Worm (Caenorhabditis elegans) whole organism, young adult: ENCODE measurements around the gene K11D12.13.

Experiments
- B0019.2 ChIP-seq: fragments of 200-800 bp; sonication (Bioruptor generic); conservative IDR thresholded peaks from 2 replicates; pipeline ENCODE4 v1.3.6; 2022; ENCODE audit warnings: missing genetic modification reagents, missing genetic modification characterization, missing compliant biosample characterization
- B0336.3 ChIP-seq: fragments of 200-800 bp; sonication (Bioruptor generic); IDR thresholded peaks from 2 replicates; pipeline ENCODE4 v1.3.6; 2022; ENCODE audit warnings: missing genetic modification characterization, missing compliant biosample characterization
- F22D6.2 ChIP-seq: sonication (generic microtip); optimal IDR thresholded peaks from 2 replicates; lab custom pipeline; 2016; ENCODE audit warnings: mild to moderate bottlenecking, missing genetic modification characterization, missing compliant biosample characterization
- F37B4.10 ChIP-seq: fragments of 200-800 bp; sonication (Bioruptor generic); IDR thresholded peaks from 2 replicates; pipeline ENCODE4 v1.3.6; 2022; ENCODE audit warnings: missing genetic modification characterization, missing compliant biosample characterization
- F49E8.2 ChIP-seq: sonication (generic microtip); optimal IDR thresholded peaks from 3 replicates; lab custom pipeline; 2017; ENCODE audit warnings: missing genetic modification characterization, mild to moderate bottlenecking, missing compliant biosample characterization, antibody characterized with exemption, moderate library complexity; ENCODE audit not compliant: insufficient read depth
- F57A8.1 ChIP-seq: fragments of 200-800 bp; sonication (Bioruptor generic); optimal IDR thresholded peaks from 2 replicates; lab custom pipeline; 2018; ENCODE audit warnings: mild to moderate bottlenecking, missing genetic modification characterization, moderate library complexity, missing compliant biosample characterization
- K12H6.12 ChIP-seq: fragments of 200-800 bp; sonication (Bioruptor generic); optimal IDR thresholded peaks from 2 replicates; lab custom pipeline; 2018; ENCODE audit warnings: mild to moderate bottlenecking, missing genetic modification characterization, missing compliant biosample characterization
- T26A5.8 ChIP-seq: sonication (generic microtip); optimal IDR thresholded peaks from 2 replicates; lab custom pipeline; 2016; ENCODE audit warnings: missing genetic modification characterization, missing compliant biosample characterization
- Y53G8AR.9 ChIP-seq: fragments of 200-800 bp; sonication (Bioruptor generic); conservative IDR thresholded peaks from 2 replicates; pipeline ENCODE4 v1.3.6; 2022; ENCODE audit warnings: missing genetic modification reagents, missing genetic modification characterization, missing compliant biosample characterization
- Y56A3A.18 ChIP-seq: fragments of 200-800 bp; sonication (Bioruptor generic); IDR thresholded peaks from 2 replicates; pipeline ENCODE4 v1.3.6; 2022; ENCODE audit warnings: missing genetic modification reagents, missing genetic modification characterization, missing compliant biosample characterization
- ZK185.1 ChIP-seq: sonication (generic microtip); optimal IDR thresholded peaks from 2 replicates; lab custom pipeline; 2016; ENCODE audit warnings: mild to moderate bottlenecking, missing genetic modification characterization, missing compliant biosample characterization; ENCODE audit not compliant: poor library complexity, severe bottlenecking
- ama-1 ChIP-seq, 3 experiments: fragments of 150-350 bp in 1 of 3; sonication (generic microtip) in 2 of 3; optimal IDR thresholded peaks; 2 replicates each; lab custom pipeline; 2014 to 2018; ENCODE audit warnings: missing biosample characterization in 2 of 3, missing genetic modification characterization in 2 of 3, missing genetic modification reagents in 2 of 3
- attf-5 ChIP-seq: fragments of 200-800 bp; sonication (Bioruptor generic); optimal IDR thresholded peaks from 2 replicates; lab custom pipeline; 2018; ENCODE audit warnings: mild to moderate bottlenecking, missing genetic modification characterization, missing compliant biosample characterization
- bed-2 ChIP-seq: fragments of 200-800 bp; sonication (Bioruptor generic); IDR thresholded peaks from 2 replicates; pipeline ENCODE4 v1.3.6; 2022; ENCODE audit warnings: missing genetic modification reagents, missing genetic modification characterization, missing compliant biosample characterization
- cebp-1 ChIP-seq, 2 experiments: fragments of 200-800 bp in 1 of 2; sonication (Bioruptor generic) in 1 of 2; sonication (generic microtip) in 1 of 2; IDR thresholded peaks in 1 of 2; optimal IDR thresholded peaks in 1 of 2; 2 replicates each; pipeline versions ENCODE4 v1.3.6 to Lab custom; 2017 to 2022; ENCODE audit warnings: missing compliant biosample characterization in 2 of 2, missing genetic modification characterization in 2 of 2, mild to moderate bottlenecking in 1 of 2, missing genetic modification reagents in 1 of 2, moderate library complexity in 1 of 2
- ceh-27 ChIP-seq: fragments of 200-800 bp; sonication (Bioruptor generic); optimal IDR thresholded peaks from 2 replicates; lab custom pipeline; 2018; ENCODE audit warnings: mild to moderate bottlenecking, missing genetic modification characterization, moderate library complexity, missing compliant biosample characterization
- egrh-3 ChIP-seq: fragments of 200-800 bp; sonication (Bioruptor generic); IDR thresholded peaks from 2 replicates; pipeline ENCODE4 v1.3.6; 2022; ENCODE audit warnings: missing genetic modification reagents, missing genetic modification characterization, missing compliant biosample characterization
- him-1 ChIP-seq: sonication (generic microtip); optimal IDR thresholded peaks from 2 replicates; lab custom pipeline; 2016; ENCODE audit warnings: missing genotype, missing genetic modification reagents, missing genetic modification characterization, missing compliant biosample characterization
- hmg-1.2 ChIP-seq: fragments of 200-800 bp; sonication (Bioruptor generic); IDR thresholded peaks from 2 replicates; pipeline ENCODE4 v1.3.6; 2022; ENCODE audit warnings: missing genetic modification reagents, missing genetic modification characterization, missing compliant biosample characterization
- hsf-1 ChIP-seq: fragments of 200-800 bp; sonication (Bioruptor generic); IDR thresholded peaks from 2 replicates; pipeline ENCODE4 v1.3.6; 2022; ENCODE audit warnings: missing genetic modification reagents, missing genetic modification characterization, missing compliant biosample characterization
- madf-10 ChIP-seq: sonication (generic microtip); optimal IDR thresholded peaks from 2 replicates; lab custom pipeline; 2016; ENCODE audit warnings: mild to moderate bottlenecking, missing genetic modification characterization, missing compliant biosample characterization
- madf-3 ChIP-seq: fragments of 200-800 bp; sonication (Bioruptor generic); IDR thresholded peaks from 2 replicates; pipeline ENCODE4 v1.3.6; 2022; ENCODE audit warnings: missing genetic modification reagents, missing genetic modification characterization, missing compliant biosample characterization
- madf-6 ChIP-seq: fragments of 200-800 bp; sonication (Bioruptor generic); IDR thresholded peaks from 2 replicates; pipeline ENCODE4 v1.3.6; 2022; ENCODE audit warnings: missing genetic modification reagents, missing genetic modification characterization, missing compliant biosample characterization
- mcd-1 ChIP-seq: fragments of 200-800 bp; sonication (Bioruptor generic); IDR thresholded peaks from 2 replicates; pipeline ENCODE4 v1.3.6; 2022; ENCODE audit warnings: missing genetic modification reagents, missing genetic modification characterization, missing compliant biosample characterization
- mel-28 ChIP-seq: sonication (generic microtip); optimal IDR thresholded peaks from 2 replicates; lab custom pipeline; 2016; ENCODE audit warnings: borderline replicate concordance, mild to moderate bottlenecking, missing genetic modification characterization, missing compliant biosample characterization
- mes-4 ChIP-seq: sonication (generic microtip); optimal IDR thresholded peaks from 2 replicates; lab custom pipeline; 2016; ENCODE audit warnings: missing genotype, missing genetic modification characterization, missing compliant biosample characterization
- nhr-80 ChIP-seq: sonication (generic microtip); optimal IDR thresholded peaks from 2 replicates; lab custom pipeline; 2016; ENCODE audit warnings: missing genetic modification characterization, missing compliant biosample characterization
- pha-4 ChIP-seq: fragments of 150-350 bp; sonication (generic microtip); optimal IDR thresholded peaks from 2 replicates; lab custom pipeline; 2014; ENCODE audit warnings: missing biosample characterization, missing genetic modification reagents, missing genetic modification characterization
- repo-1 ChIP-seq: sonication (generic microtip); optimal IDR thresholded peaks from 2 replicates; lab custom pipeline; 2017; ENCODE audit warnings: mild to moderate bottlenecking, missing genetic modification characterization, missing compliant biosample characterization
- sdz-38 ChIP-seq: sonication (generic microtip); optimal IDR thresholded peaks from 2 replicates; lab custom pipeline; 2016; ENCODE audit warnings: missing genotype, missing genetic modification characterization, missing compliant biosample characterization
- snpc-1.3 ChIP-seq: sonication (generic microtip); optimal IDR thresholded peaks from 2 replicates; lab custom pipeline; 2017; ENCODE audit warnings: missing genetic modification characterization, mild to moderate bottlenecking, missing compliant biosample characterization, antibody characterized with exemption, moderate library complexity, missing genotype, missing genetic modification reagents; ENCODE audit not compliant: insufficient read depth
- snpc-4 ChIP-seq, 5 experiments: fragments of 150-350 bp in 1 of 5; sonication (generic microtip) in 4 of 5; optimal IDR thresholded peaks; 2 replicates each; lab custom pipeline; 2014 to 2018; ENCODE audit warnings: missing genetic modification characterization in 5 of 5, missing biosample characterization in 3 of 5, antibody characterized with exemption in 2 of 5, mild to moderate bottlenecking in 2 of 5, missing compliant biosample characterization in 2 of 5, missing genotype in 2 of 5, moderate library complexity in 2 of 5, missing genetic modification reagents in 1 of 5
- somi-1 ChIP-seq: fragments of 200-800 bp; sonication (Bioruptor generic); optimal IDR thresholded peaks from 2 replicates; lab custom pipeline; 2018; ENCODE audit warnings: mild to moderate bottlenecking, missing genetic modification characterization, missing compliant biosample characterization
- sptf-2 ChIP-seq: fragments of 200-800 bp; sonication (Bioruptor generic); optimal IDR thresholded peaks from 2 replicates; lab custom pipeline; 2018; ENCODE audit warnings: mild to moderate bottlenecking, missing genetic modification characterization, missing compliant biosample characterization
- tbp1 ChIP-seq: fragments of 200-800 bp; sonication (Bioruptor generic); optimal IDR thresholded peaks from 2 replicates; lab custom pipeline; 2018; ENCODE audit warnings: mild to moderate bottlenecking, missing genetic modification characterization, missing compliant biosample characterization
- unc-130 ChIP-seq: sonication (generic microtip); optimal IDR thresholded peaks from 2 replicates; lab custom pipeline; 2016; ENCODE audit warnings: missing genetic modification reagents, missing genetic modification characterization, missing compliant biosample characterization
- xnd-1 ChIP-seq: sonication (generic microtip); optimal IDR thresholded peaks from 2 replicates; lab custom pipeline; 2016; ENCODE audit warnings: missing genotype, missing genetic modification reagents, missing genetic modification characterization, missing compliant biosample characterization
- ztf-18 ChIP-seq: sonication (generic microtip); optimal IDR thresholded peaks from 2 replicates; lab custom pipeline; 2016; ENCODE audit warnings: missing genotype, mild to moderate bottlenecking, missing genetic modification characterization, missing compliant biosample characterization
- ztf-6 ChIP-seq: fragments of 200-800 bp; sonication (Bioruptor generic); IDR thresholded peaks from 2 replicates; pipeline ENCODE4 v1.3.6; 2022; ENCODE audit warnings: missing genetic modification reagents, missing genetic modification characterization, missing compliant biosample characterization

K11D12.13 gene

ce11 chrV:5050073-5050599 lies 16.9 kb downstream of the K11D12.13 start (continued):
- TF ChIP-seq unc-130 (no peak), hmg-1.2 (GFP tag; lab: Robert Waterston, UW) (0 out of 2 replicates have a peak, but pooled peaks have one; percentile 5), mcd-1 (GFP tag; lab: Robert Waterston, UW) (0 out of 2 replicates have a peak, but pooled peaks have one; percentile 21), tbp1 (GFP tag; lab: Kevin White, UChicago) (no peak), ztf-6 (GFP tag; lab: Robert Waterston, UW) (no peak), T26A5.8 (tag; lab: Kevin White, UChicago) (no peak)

ce11 chrV:5052233-5052632 lies 19.0 kb downstream of the K11D12.13 start, which contains the start of gene K11D12.12:
K11D12.12 (plus strand) TSS chrV:5052261.
- TF ChIP-seq sptf-2 (GFP tag; lab: Kevin White, UChicago) (no peak), F22D6.2 (tag; lab: Kevin White, UChicago) (no peak), xnd-1 (tag; lab: Kevin White, UChicago) (peak; percentile 4), madf-6 (GFP tag; lab: Robert Waterston, UW) (0 out of 2 replicates have a peak, but pooled peaks have one; percentile 23), Y53G8AR.9 (0 out of 2 replicates have a peak, but pooled peaks have one; percentile 34), ama-1 (optimal IDR thresholded peaks at IDR 0.05; lab: Kevin White, UChicago) (no peak), ama-1 (GFP tag; optimal IDR thresholded peaks at IDR 0.05; lab: Kevin White, UChicago) (no peak)

ce11 chrV:5053335-5053734 lies 20.1 kb downstream of the K11D12.13 start, which contains the start of gene cwp-4:
cwp-4 (plus strand) TSS chrV:5053635.
- no peak for TF ChIP-seq bed-2 (GFP tag; lab: Robert Waterston, UW)
- no peak for TF ChIP-seq hmg-1.2 (GFP tag; lab: Robert Waterston, UW)
- TF ChIP-seq him-1: no peak
- no peak for TF ChIP-seq repo-1
- no peak for TF ChIP-seq mes-4 (tag; lab: Kevin White, UChicago)
- TF ChIP-seq mel-28 (tag; lab: Kevin White, UChicago): no peak
- no peak for TF ChIP-seq pha-4 (tag; lab: Kevin White, UChicago)
- TF ChIP-seq B0019.2 (GFP tag; lab: Robert Waterston, UW): no peak
- TF ChIP-seq sdz-38: no peak
- TF ChIP-seq F57A8.1 (GFP tag; lab: Kevin White, UChicago): no peak
- no peak for TF ChIP-seq attf-5 (GFP tag; lab: Kevin White, UChicago)
- TF ChIP-seq F37B4.10 (GFP tag; lab: Robert Waterston, UW): no peak
- TF ChIP-seq ZK185.1 (tag; lab: Kevin White, UChicago): no peak
- TF ChIP-seq, all 124 proteins: peak for 0

- TF ChIP-seq F49E8.2 (tag; lab: Kevin White, UChicago) (no peak), B0336.3 (GFP tag; lab: Robert Waterston, UW) (peak; percentile 73; the same call in 1 of the 2 replicates), K12H6.12 (tag; lab: Kevin White, UChicago) (peak; percentile 65), snpc-1.3 (no peak), ztf-18 (tag; lab: Kevin White, UChicago) (peak; percentile 22), hmg-1.2 (GFP tag; lab: Robert Waterston, UW) (peak; percentile 59; the same call in 1 of the 2 replicates), madf-10 (tag; lab: Kevin White, UChicago) (peak; percentile 20), snpc-4 (GFP tag; optimal IDR thresholded peaks at IDR 0.05; lab: Kevin White, UChicago) (no peak), snpc-4 (tag; optimal IDR thresholded peaks at IDR 0.05; lab: Kevin White, UChicago) (peak in 3 of 4 experiments; percentile 7 to 35 (median 9)), egrh-3 (peak; percentile 18), ceh-27 (peak; percentile 47), madf-3 (GFP tag; lab: Robert Waterston, UW) (no peak), Y56A3A.18 (GFP tag; lab: Robert Waterston, UW) (no peak), cebp-1 (GFP tag; IDR thresholded peaks at IDR 0.05; lab: Robert Waterston, UW) (no peak), cebp-1 (tag; optimal IDR thresholded peaks at IDR 0.05; lab: Kevin White, UChicago) (peak; percentile 64), nhr-80 (peak; percentile 43), ama-1 (optimal IDR thresholded peaks at IDR 0.05; lab: Kevin White, UChicago) (peak; percentile 52), ama-1 (GFP tag; optimal IDR thresholded peaks at IDR 0.05; lab: Kevin White, UChicago) (no peak), ZK185.1 (tag; lab: Kevin White, UChicago) (peak; percentile 7), repo-1 (no peak), hsf-1 (GFP tag; lab: Robert Waterston, UW) (peak; percentile 46; the same call in 1 of the 2 replicates), attf-5 (GFP tag; lab: Kevin White, UChicago) (peak; percentile 49), somi-1 (GFP tag; lab: Kevin White, UChicago) (peak; percentile 39)
Observed at ce11 chrV:5064761-5065421, 31.7 kb downstream of the K11D12.13 start, which contains the start of gene mlk-1. mlk-1 (minus strand) TSS chrV:5064811.
